Worm (Caenorhabditis elegans) whole organism, L2 larva: ENCODE measurements around the gene F40F8.4.

Source experiments
- C34F6.9 ChIP-seq: fragments of 150-350 bp; optimal IDR thresholded peaks from 2 replicates; lab custom pipeline; 2014; ENCODE audit warnings: missing biosample characterization, missing genetic modification characterization
- F13H6.1 ChIP-seq: sonication (generic microtip); optimal IDR thresholded peaks from 2 replicates; lab custom pipeline; 2016; ENCODE audit warnings: missing genetic modification characterization, missing compliant biosample characterization
- R02D3.7 ChIP-seq: fragments of 150-350 bp; optimal IDR thresholded peaks from 2 replicates; lab custom pipeline; 2014; ENCODE audit warnings: missing biosample characterization, missing genetic modification characterization
- Y55F3AM.14 ChIP-seq: fragments of 200-800 bp; sonication (Bioruptor generic); optimal IDR thresholded peaks from 2 replicates; lab custom pipeline; 2018; ENCODE audit warnings: mild to moderate bottlenecking, missing genetic modification characterization, missing compliant biosample characterization
- aly-2 ChIP-seq: fragments of 150-350 bp; optimal IDR thresholded peaks from 2 replicates; lab custom pipeline; 2014; ENCODE audit warnings: missing biosample characterization, missing genetic modification characterization
- blmp-1 ChIP-seq: sonication (generic microtip); optimal IDR thresholded peaks from 2 replicates; lab custom pipeline; 2017; ENCODE audit warnings: missing genetic modification characterization, mild to moderate bottlenecking, missing compliant biosample characterization, antibody characterized with exemption, moderate library complexity; ENCODE audit not compliant: insufficient read depth
- crh-2 ChIP-seq: sonication (generic microtip); optimal IDR thresholded peaks from 2 replicates; lab custom pipeline; 2017; ENCODE audit warnings: missing biosample characterization, missing genetic modification characterization
- egl-27 ChIP-seq: sonication (generic microtip); optimal IDR thresholded peaks from 3 replicates; lab custom pipeline; 2017; ENCODE audit warnings: missing biosample characterization, missing genetic modification reagents, missing genetic modification characterization
- elt-3 ChIP-seq: sonication (generic microtip); optimal IDR thresholded peaks from 2 replicates; lab custom pipeline; 2017; ENCODE audit warnings: missing biosample characterization, missing genetic modification characterization
- fos-1 ChIP-seq: fragments of 150-350 bp; optimal IDR thresholded peaks from 2 replicates; lab custom pipeline; 2014; ENCODE audit warnings: missing biosample characterization, missing genetic modification characterization
- gmeb-1 ChIP-seq: fragments of 150-350 bp; optimal IDR thresholded peaks from 2 replicates; lab custom pipeline; 2014; ENCODE audit warnings: missing biosample characterization, missing genetic modification characterization
- lin-39 ChIP-seq: fragments of 150-350 bp; optimal IDR thresholded peaks from 2 replicates; lab custom pipeline; 2014; ENCODE audit warnings: missing biosample characterization, missing genetic modification reagents, missing genetic modification characterization
- lsy-2 ChIP-seq, 2 experiments: fragments of 150-350 bp in 1 of 2; sonication (generic microtip) in 1 of 2; optimal IDR thresholded peaks; 2 replicates each; lab custom pipeline; 2014 to 2017; ENCODE audit warnings: missing biosample characterization in 2 of 2, missing genetic modification characterization in 2 of 2
- mab-5 ChIP-seq: fragments of 150-350 bp; optimal IDR thresholded peaks from 2 replicates; lab custom pipeline; 2014; ENCODE audit warnings: missing biosample characterization, missing genetic modification characterization
- mbf-1 ChIP-seq: sonication (generic microtip); optimal IDR thresholded peaks from 2 replicates; lab custom pipeline; 2017; ENCODE audit warnings: missing biosample characterization, missing genetic modification characterization
- mdl-1 ChIP-seq, 2 experiments: fragments of 150-350 bp in 1 of 2; sonication (generic microtip) in 1 of 2; optimal IDR thresholded peaks; 2 replicates each; lab custom pipeline; 2017; ENCODE audit warnings: missing biosample characterization in 2 of 2, missing genetic modification characterization in 2 of 2
- nhr-11 ChIP-seq: fragments of 150-350 bp; optimal IDR thresholded peaks from 2 replicates; lab custom pipeline; 2014; ENCODE audit warnings: missing biosample characterization, missing genetic modification characterization
- nhr-129 ChIP-seq: fragments of 150-350 bp; optimal IDR thresholded peaks from 2 replicates; lab custom pipeline; 2014; ENCODE audit warnings: missing biosample characterization, missing genetic modification characterization
- nhr-21 ChIP-seq: fragments of 150-350 bp; optimal IDR thresholded peaks from 2 replicates; lab custom pipeline; 2014; ENCODE audit warnings: missing biosample characterization, missing genetic modification characterization
- nhr-237 ChIP-seq: fragments of 150-350 bp; optimal IDR thresholded peaks from 2 replicates; lab custom pipeline; 2014; ENCODE audit warnings: missing biosample characterization, missing genetic modification characterization
- nhr-25 ChIP-seq: fragments of 150-350 bp; sonication (generic microtip); optimal IDR thresholded peaks from 3 replicates; lab custom pipeline; 2014; ENCODE audit warnings: missing biosample characterization, missing genetic modification characterization
- sem-4 ChIP-seq: fragments of 150-350 bp; optimal IDR thresholded peaks from 2 replicates; lab custom pipeline; 2014; ENCODE audit warnings: missing biosample characterization, missing genetic modification reagents, missing genetic modification characterization
- skn-1 ChIP-seq: sonication (generic microtip); optimal IDR thresholded peaks from 2 replicates; lab custom pipeline; 2017; ENCODE audit warnings: missing biosample characterization, missing genetic modification characterization
- sma-9 ChIP-seq, 2 experiments: fragments of 150-350 bp in 1 of 2; sonication (generic microtip) in 1 of 2; optimal IDR thresholded peaks; 2 replicates each; lab custom pipeline; 2014 to 2016; ENCODE audit warnings: missing genetic modification characterization in 2 of 2, mild to moderate bottlenecking in 1 of 2, missing biosample characterization in 1 of 2, missing compliant biosample characterization in 1 of 2, missing genetic modification reagents in 1 of 2, moderate library complexity in 1 of 2
- snpc-4 ChIP-seq: fragments of 150-350 bp; optimal IDR thresholded peaks from 2 replicates; lab custom pipeline; 2014; ENCODE audit warnings: missing biosample characterization, missing genetic modification characterization
- unc-39 ChIP-seq: fragments of 150-350 bp; optimal IDR thresholded peaks from 2 replicates; lab custom pipeline; 2014; ENCODE audit warnings: missing biosample characterization, missing genetic modification characterization
- unc-55 ChIP-seq: fragments of 150-350 bp; sonication (generic microtip); optimal IDR thresholded peaks from 3 replicates; lab custom pipeline; 2014; ENCODE audit warnings: missing biosample characterization, missing genetic modification reagents, missing genetic modification characterization
- unc-62 ChIP-seq: fragments of 150-350 bp; optimal IDR thresholded peaks from 2 replicates; lab custom pipeline; 2014; ENCODE audit warnings: missing biosample characterization, missing genetic modification reagents, missing genetic modification characterization
- ztf-1 ChIP-seq: fragments of 200-800 bp; sonication (Bioruptor generic); conservative IDR thresholded peaks from 2 replicates; pipeline ENCODE4 v1.3.6; 2022; ENCODE audit warnings: missing genetic modification characterization, missing compliant biosample characterization
- ztf-11 ChIP-seq: sonication (generic microtip); optimal IDR thresholded peaks from 2 replicates; lab custom pipeline; 2017; ENCODE audit warnings: missing biosample characterization, missing genetic modification characterization
- ztf-4 ChIP-seq: fragments of 150-350 bp; optimal IDR thresholded peaks from 2 replicates; lab custom pipeline; 2014; ENCODE audit warnings: missing biosample characterization, missing genetic modification characterization

Gene F40F8.4

ce11 chrII:11140140-11140539, at the start of gene F40F8.4:
TSS of gene F40F8.4 (minus strand) at chrII:11140240.
- TF ChIP-seq sem-4 (tag; lab: Kevin White, UChicago), result no peak
- no peak for TF ChIP-seq C34F6.9 (tag; lab: Kevin White, UChicago)
- no peak for TF ChIP-seq Y55F3AM.14 (GFP tag; lab: Kevin White, UChicago)
- no peak for TF ChIP-seq mab-5 (tag; lab: Kevin White, UChicago)
- TF ChIP-seq fos-1, result no peak
- TF ChIP-seq R02D3.7 (tag; lab: Kevin White, UChicago), result no peak
- TF ChIP-seq skn-1 (tag; lab: Kevin White, UChicago), result no peak
- TF ChIP-seq elt-3, result no peak

- no peak for TF ChIP-seq blmp-1 (tag; lab: Kevin White, UChicago)
- no peak for TF ChIP-seq nhr-25 (tag; lab: Kevin White, UChicago)
- TF ChIP-seq skn-1 (tag; lab: Kevin White, UChicago), result no peak
- TF ChIP-seq nhr-237 (tag; lab: Kevin White, UChicago), result no peak
- TF ChIP-seq mdl-1 (tag; optimal IDR thresholded peaks at IDR 0.05; lab: Kevin White, UChicago), result no peak
- peak; percentile 22 for TF ChIP-seq mab-5 (tag; lab: Kevin White, UChicago)
- no peak for TF ChIP-seq lin-39 (tag; lab: Kevin White, UChicago)
- TF ChIP-seq nhr-11 (tag; lab: Kevin White, UChicago), result no peak
These were observed 48.0 kb upstream of the F40F8.4 start, which contains the start of gene F37H8.5 for ce11 chrII:11188026-11188425. TSS of gene F37H8.5 (plus strand) at chrII:11188206.

- TF ChIP-seq ztf-11 (tag; lab: Kevin White, UChicago), result no peak
- no peak for TF ChIP-seq egl-27
- TF ChIP-seq R02D3.7 (tag; lab: Kevin White, UChicago), result no peak
- TF ChIP-seq nhr-237 (tag; lab: Kevin White, UChicago), result no peak
- TF ChIP-seq sem-4 (tag; lab: Kevin White, UChicago), result no peak
- TF ChIP-seq mbf-1 (tag; lab: Kevin White, UChicago), result no peak
- TF ChIP-seq aly-2 (tag; lab: Kevin White, UChicago), result no peak
These were observed 45.7 kb upstream of the F40F8.4 start, which contains the start of gene sfxn-1.2 for ce11 chrII:11185728-11186127. TSS of gene sfxn-1.2 (plus strand) at chrII:11186028.

ce11 chrII:11184757-11185341, 44.8 kb upstream of the F40F8.4 start, which contains the start of gene lir-3:
TSS of gene lir-3 (minus strand) at chrII:11184807.
- no peak for TF ChIP-seq nhr-11 (tag; lab: Kevin White, UChicago)
- TF ChIP-seq unc-55 (GFP tag; lab: Kevin White, UChicago), result peak; percentile 36
- TF ChIP-seq unc-39, result no peak
- peak in 1 of 2 experiments; percentile 37 for TF ChIP-seq lsy-2 (tag; optimal IDR thresholded peaks at IDR 0.05; lab: Kevin White, UChicago)
- TF ChIP-seq sma-9 (GFP tag; optimal IDR thresholded peaks at IDR 0.05; lab: Kevin White, UChicago), result peak; percentile 7
- TF ChIP-seq sma-9 (tag; optimal IDR thresholded peaks at IDR 0.05; lab: Kevin White, UChicago), result no peak
- TF ChIP-seq gmeb-1, result no peak
- TF ChIP-seq crh-2 (tag; lab: Kevin White, UChicago), result no peak
- peak; percentile 52 for TF ChIP-seq C34F6.9 (tag; lab: Kevin White, UChicago)
- peak; percentile 24 for TF ChIP-seq F13H6.1 (tag; lab: Kevin White, UChicago)
- no peak for TF ChIP-seq ztf-11 (tag; lab: Kevin White, UChicago)
- no peak for TF ChIP-seq snpc-4 (tag; lab: Kevin White, UChicago)
- peak; percentile 21 for TF ChIP-seq nhr-129 (tag; lab: Kevin White, UChicago)

ce11 chrII:11181250-11181704, 41.2 kb upstream of the F40F8.4 start, which contains the start of gene bigr-1:
TSS of gene bigr-1 (plus strand) at chrII:11181654.
- TF ChIP-seq nhr-21 (tag; lab: Kevin White, UChicago) (peak; percentile 26), ztf-4 (tag; lab: Kevin White, UChicago) (no peak), unc-39 (no peak), snpc-4 (tag; lab: Kevin White, UChicago) (no peak), fos-1 (peak; percentile 44), unc-55 (GFP tag; lab: Kevin White, UChicago) (no peak), gmeb-1 (peak; percentile 27), lsy-2 (tag; optimal IDR thresholded peaks at IDR 0.05; lab: Kevin White, UChicago) (no peak), nhr-11 (tag; lab: Kevin White, UChicago) (no peak), sma-9 (GFP tag; optimal IDR thresholded peaks at IDR 0.05; lab: Kevin White, UChicago) (peak; percentile 83), sma-9 (tag; optimal IDR thresholded peaks at IDR 0.05; lab: Kevin White, UChicago) (no peak), unc-62 (GFP tag; lab: Kevin White, UChicago) (no peak), F13H6.1 (tag; lab: Kevin White, UChicago) (peak; percentile 3), C34F6.9 (tag; lab: Kevin White, UChicago) (no peak), mdl-1 (tag; optimal IDR thresholded peaks at IDR 0.05; lab: Kevin White, UChicago) (peak in 1 of 2 experiments; percentile 9), crh-2 (tag; lab: Kevin White, UChicago) (peak; percentile 57), skn-1 (tag; lab: Kevin White, UChicago) (no peak), nhr-129 (tag; lab: Kevin White, UChicago) (peak; percentile 4), ztf-1 (GFP tag; lab: Robert Waterston, UW) (no peak)
